Fruit fly (Drosophila melanogaster): ENCODE results near the gene CG14143.

CG14143 gene

dm6 chr3L:11148478-11149251 is 13.9 kb downstream of the CG14143 start (continued):
- no peak for TF ChIP-seq cg (GFP tag; optimal IDR thresholded peaks at IDR 0.05)
- peak; percentile 22; the same call in 1 of the 2 replicates for TF ChIP-seq CG14667 (GFP tag; IDR thresholded peaks at IDR 0.05)
- peak; percentile 3 for TF ChIP-seq Hsf (GFP tag; optimal IDR thresholded peaks at IDR 0.05)
- TF ChIP-seq CG3407 (GFP tag; optimal IDR thresholded peaks at IDR 0.05), result no peak
- TF ChIP-seq CG6765 (GFP tag; optimal IDR thresholded peaks at IDR 0.05), result no peak
- TF ChIP-seq dmrt99B (tag; optimal IDR thresholded peaks at IDR 0.05), result peak; percentile 59
- TF ChIP-seq caup (GFP tag; optimal IDR thresholded peaks at IDR 0.05; ENCODE audit: severe bottlenecking), result no peak
- no peak for TF ChIP-seq CG5953 (GFP tag; IDR thresholded peaks at IDR 0.05)
- no peak for TF ChIP-seq schlank (tag; optimal IDR thresholded peaks at IDR 0.05)
- TF ChIP-seq CG4404 (GFP tag; IDR thresholded peaks at IDR 0.05), result no peak
- no peak for TF ChIP-seq toy (GFP tag; IDR thresholded peaks at IDR 0.05)
- no peak for TF ChIP-seq dati (GFP tag; IDR thresholded peaks at IDR 0.05)
- TF ChIP-seq B-H2 (GFP tag; optimal IDR thresholded peaks at IDR 0.05), result no peak
- TF ChIP-seq PHDP (tag; optimal IDR thresholded peaks at IDR 0.05), result peak; percentile 38
- TF ChIP-seq Pdp1 (GFP tag; optimal IDR thresholded peaks at IDR 0.05), result no peak
- TF ChIP-seq CG10462 (GFP tag; optimal IDR thresholded peaks at IDR 0.05), result no peak
- TF ChIP-seq CG8765 (GFP tag; IDR thresholded peaks at IDR 0.05), result no peak
- no peak for TF ChIP-seq gcm2 (GFP tag; optimal IDR thresholded peaks at IDR 0.05)
- no peak for TF ChIP-seq CG6654 (GFP tag; optimal IDR thresholded peaks at IDR 0.05)
- TF ChIP-seq pros (GFP tag; optimal IDR thresholded peaks at IDR 0.05), result peak; percentile 26
- peak in 1 of 3 experiments; percentile 48 for TF ChIP-seq lola (GFP tag; optimal IDR thresholded peaks at IDR 0.05)
- no peak for TF ChIP-seq CG1647 (GFP tag; optimal IDR thresholded peaks at IDR 0.05)
- no peak for TF ChIP-seq ac (GFP tag; optimal IDR thresholded peaks at IDR 0.05)
- no peak for TF ChIP-seq CG12155 (GFP tag; optimal IDR thresholded peaks at IDR 0.05)
- no peak for TF ChIP-seq Hmx (GFP tag; optimal IDR thresholded peaks at IDR 0.05)
- TF ChIP-seq ind (GFP tag; optimal IDR thresholded peaks at IDR 0.05), result peak; percentile 49
- no peak for TF ChIP-seq Dp (GFP tag; optimal IDR thresholded peaks at IDR 0.05)
- TF ChIP-seq CG7839 (tag; optimal IDR thresholded peaks at IDR 0.05), result peak; percentile 45
- TF ChIP-seq CoRest (tag; optimal IDR thresholded peaks at IDR 0.05), result peak; percentile 48
- TF ChIP-seq yki (optimal IDR thresholded peaks at IDR 0.05), result no peak
- no peak for TF ChIP-seq CG9817 (tag; optimal IDR thresholded peaks at IDR 0.05)
- TF ChIP-seq chinmo (GFP tag; IDR thresholded peaks at IDR 0.05; ENCODE audit: partially characterized antibody), result peak; percentile 89; the same call in 2 of the 4 replicates
- TF ChIP-seq stwl (tag; optimal IDR thresholded peaks at IDR 0.05), result no peak
- TF ChIP-seq CG10431 (GFP tag; optimal IDR thresholded peaks at IDR 0.05), result no peak
- TF ChIP-seq CG31388 (GFP tag; optimal IDR thresholded peaks at IDR 0.05), result no peak
- no peak for TF ChIP-seq klu (GFP tag; IDR thresholded peaks at IDR 0.05)
- TF ChIP-seq Bdp1 (GFP tag; optimal IDR thresholded peaks at IDR 0.05), result no peak
- no peak for TF ChIP-seq HLH4C (GFP tag; IDR thresholded peaks at IDR 0.05; ENCODE audit: partially characterized antibody)
- TF ChIP-seq Sox102F (GFP tag; optimal IDR thresholded peaks at IDR 0.05), result peak; percentile 67
- TF ChIP-seq Scr (GFP tag; IDR thresholded peaks at IDR 0.05; ENCODE audit: partially characterized antibody), result no peak
- no peak for TF ChIP-seq CG6272 (GFP tag; IDR thresholded peaks at IDR 0.05)
- TF ChIP-seq Mad (GFP tag; optimal IDR thresholded peaks at IDR 0.05), result peak; percentile 8
- TF ChIP-seq CG14050 (GFP tag; IDR thresholded peaks at IDR 0.05), result no peak
- no peak for TF ChIP-seq CG33213 (GFP tag; optimal IDR thresholded peaks at IDR 0.05)
- TF ChIP-seq bigmax (GFP tag; optimal IDR thresholded peaks at IDR 0.05), result no peak
- no peak for TF ChIP-seq crp (GFP tag; optimal IDR thresholded peaks at IDR 0.05)
- no peak for TF ChIP-seq CG2129 (GFP tag; IDR thresholded peaks at IDR 0.05; ENCODE audit: partially characterized antibody)
- TF ChIP-seq pzg (GFP tag; optimal IDR thresholded peaks at IDR 0.05), result no peak
- TF ChIP-seq MESR4 (GFP tag; optimal IDR thresholded peaks at IDR 0.05), result no peak

Data from whole organism, embryonic.